Worm (Caenorhabditis elegans) whole organism, young adult: ENCODE results near the gene flp-18.

Experiments used
- lag-1 ChIP-seq: fragments of 200-800 bp; sonication (Bioruptor generic); IDR thresholded peaks from 2 replicates; pipeline ENCODE4 v1.3.6; 2022; ENCODE audit warnings: missing genetic modification reagents, missing genetic modification characterization, missing compliant biosample characterization
- nhr-120 ChIP-seq: fragments of 200-800 bp; sonication (Bioruptor generic); IDR thresholded peaks from 2 replicates; pipeline ENCODE4 v1.3.6; 2022; ENCODE audit warnings: missing genetic modification characterization, missing compliant biosample characterization

ce11 chrX:2970804-2971395, 47.5 kb downstream of the flp-18 start:
- TF ChIP-seq nhr-120 (GFP tag; lab: Robert Waterston, UW) (no peak), lag-1 (GFP tag; lab: Robert Waterston, UW) (no peak)
